Fruit fly (Drosophila melanogaster) whole organism, embryonic: ENCODE data around the gene CG1638.
A peak's percentile ranks its signal among the peaks of the same experiment; 100 is the strongest.

Experiments
- B-H2 ChIP-seq: fragments of 200-800 bp; sonication (Bioruptor generic); optimal IDR thresholded peaks from 2 replicates; lab custom pipeline; 2018; ENCODE audit warnings: missing biosample characterization, mild to moderate bottlenecking, missing genetic modification characterization
- CG1024 ChIP-seq: fragments of 200-800 bp; sonication (Bioruptor generic); IDR thresholded peaks from 2 replicates; pipeline ENCODE4 v1.3.6; 2022; ENCODE audit warnings: missing biosample characterization, missing genetic modification characterization
- CG1233 ChIP-seq: fragments of 200-800 bp; sonication (Bioruptor generic); optimal IDR thresholded peaks from 4 replicates; lab custom pipeline; 2018; ENCODE audit warnings: missing biosample characterization, mild to moderate bottlenecking, missing genetic modification characterization
- CG18619 ChIP-seq: fragments of 200-800 bp; sonication (Bioruptor generic); optimal IDR thresholded peaks from 3 replicates; lab custom pipeline; 2017; ENCODE audit warnings: missing biosample characterization, mild to moderate bottlenecking, missing genetic modification characterization
- CG2199 ChIP-seq: fragments of 200-800 bp; sonication (Bioruptor generic); IDR thresholded peaks from 3 replicates; pipeline ENCODE4 v1.3.6; 2022; ENCODE audit warnings: missing biosample characterization, missing genetic modification characterization
- CG34422 ChIP-seq: fragments of 200-800 bp; sonication (Bioruptor generic); IDR thresholded peaks from 3 replicates; pipeline ENCODE4 v1.3.6; 2022; ENCODE audit warnings: missing biosample characterization, missing genetic modification characterization
- CG8281 ChIP-seq: fragments of 200-800 bp; sonication (Bioruptor generic); optimal IDR thresholded peaks from 2 replicates; lab custom pipeline; 2018; ENCODE audit warnings: missing biosample characterization, mild to moderate bottlenecking, missing genetic modification characterization, moderate library complexity
- CG9727 ChIP-seq: fragments of 200-800 bp; sonication (Bioruptor generic); optimal IDR thresholded peaks from 3 replicates; lab custom pipeline; 2017; ENCODE audit warnings: missing biosample characterization, mild to moderate bottlenecking, missing genetic modification characterization
- Lim3 ChIP-seq: fragments of 200-800 bp; sonication (Bioruptor generic); IDR thresholded peaks from 2 replicates; pipeline ENCODE4 v1.3.6; 2022; ENCODE audit warnings: missing biosample characterization, missing genetic modification characterization
- Med ChIP-seq: fragments of 200-800 bp; sonication (Bioruptor generic); peaks from one replicate; lab custom pipeline; 2016; ENCODE audit warnings: missing biosample characterization, missing genetic modification characterization, mild to moderate bottlenecking, inconsistent platforms, moderate library complexity
- Nf-YA ChIP-seq: fragments of 200-800 bp; sonication (Bioruptor generic); IDR thresholded peaks from 2 replicates; pipeline ENCODE4 v1.3.6; 2022; ENCODE audit warnings: missing biosample characterization, missing genetic modification characterization
- Pdp1 ChIP-seq, 2 experiments: fragments of 200-800 bp; sonication (Bioruptor generic); optimal IDR thresholded peaks; 3 replicates each; lab custom pipeline; 2016; ENCODE audit warnings: missing biosample characterization in 2 of 2, missing genetic modification characterization in 2 of 2, mild to moderate bottlenecking in 1 of 2, moderate library complexity in 1 of 2
- Six4 ChIP-seq: fragments of 200-800 bp; sonication (Bioruptor generic); optimal IDR thresholded peaks from 2 replicates; lab custom pipeline; 2016; ENCODE audit warnings: missing biosample characterization, missing genetic modification characterization
- pum ChIP-seq: fragments of 200-800 bp; sonication (Bioruptor generic); optimal IDR thresholded peaks from 2 replicates; lab custom pipeline; 2016; ENCODE audit warnings: missing biosample characterization, missing genetic modification characterization
- tgo ChIP-seq: fragments of 200-800 bp; sonication (Bioruptor generic); IDR thresholded peaks from 3 replicates; pipeline ENCODE4 v1.3.6; 2022; ENCODE audit warnings: missing biosample characterization, missing genetic modification characterization
- tin ChIP-seq: fragments of 200-800 bp; sonication (Bioruptor generic); optimal IDR thresholded peaks from 3 replicates; lab custom pipeline; 2016; ENCODE audit warnings: missing biosample characterization, missing genetic modification characterization

CG1638 gene

DNA sequence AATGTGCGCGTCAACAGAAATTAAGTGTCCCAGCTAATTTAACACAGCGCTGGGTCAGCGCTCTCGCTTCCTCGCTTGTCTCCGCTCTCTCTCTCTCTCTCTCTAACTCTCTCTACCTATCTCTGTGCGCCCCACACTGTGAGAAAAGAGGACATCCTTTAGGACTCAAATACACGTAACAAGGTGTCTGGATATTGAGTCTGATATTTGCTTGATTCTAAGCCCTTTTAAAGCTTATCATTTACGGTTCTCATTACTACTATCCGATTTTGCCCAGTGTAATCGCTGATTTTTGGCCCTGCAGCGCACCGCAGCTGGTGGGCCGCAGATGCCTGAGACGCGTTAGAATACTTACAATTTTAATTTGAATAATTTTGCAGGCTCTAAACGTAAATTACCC is 46.1 kb downstream of the CG1638 start (continued):
- TF ChIP-seq CG8281 (tag; lab: Kevin White, UChicago) (no peak), CG34422 (no peak), CG1024 (GFP tag; lab: Robert Waterston, UW) (no peak), tgo (GFP tag; lab: Robert Waterston, UW) (peak; percentile 15; the same call in 1 of the 3 replicates), Nf-YA (GFP tag; lab: Robert Waterston, UW) (no peak), CG9727 (GFP tag; lab: Kevin White, UChicago) (peak; percentile 34), CG1233 (GFP tag; lab: Kevin White, UChicago) (no peak), Six4 (GFP tag; lab: Kevin White, UChicago) (no peak), Pdp1 (GFP tag; optimal IDR thresholded peaks at IDR 0.05; lab: Kevin White, UChicago) (peak in 1 of 2 experiments; percentile 2), B-H2 (GFP tag; lab: Kevin White, UChicago) (peak; percentile 22), CG2199 (GFP tag; lab: Robert Waterston, UW) (no peak), tin (peak; percentile 4), Lim3 (GFP tag; lab: Robert Waterston, UW) (no peak), Med (GFP tag; lab: Kevin White, UChicago) (peak; percentile 82), CG18619 (GFP tag; lab: Kevin White, UChicago) (peak; percentile 19), pum (GFP tag; lab: Kevin White, UChicago) (peak; percentile 23)
